Fruit fly (Drosophila melanogaster) whole organism, embryonic: ENCODE results near the gene miple2.
A peak's percentile ranks its signal among the peaks of the same experiment; 100 is the strongest.

Experiments
- CG11560 ChIP-seq: fragments of 200-800 bp; sonication (Bioruptor generic); IDR thresholded peaks from 3 replicates; pipeline ENCODE4 v1.3.6; 2022; ENCODE audit warnings: missing biosample characterization, missing genetic modification characterization
- CG11696 ChIP-seq: fragments of 200-800 bp; sonication (Bioruptor generic); IDR thresholded peaks from 2 replicates; pipeline ENCODE4 v1.3.6; 2022; ENCODE audit warnings: missing biosample characterization, missing genetic modification characterization
- CG1792 ChIP-seq: fragments of 200-800 bp; sonication (Bioruptor generic); optimal IDR thresholded peaks from 2 replicates; lab custom pipeline; 2016; ENCODE audit warnings: missing biosample characterization, missing genetic modification characterization
- CG18011 ChIP-seq: fragments of 200-800 bp; sonication (Bioruptor generic); optimal IDR thresholded peaks from 2 replicates; lab custom pipeline; 2017; ENCODE audit warnings: missing biosample characterization, missing genetic modification characterization, mild to moderate bottlenecking, moderate library complexity, missing genotype
- CG33213 ChIP-seq: fragments of 200-800 bp; sonication (Bioruptor generic); optimal IDR thresholded peaks from 3 replicates; lab custom pipeline; 2016; ENCODE audit warnings: missing biosample characterization, missing genetic modification characterization
- CG3726 ChIP-seq: fragments of 200-800 bp; sonication (Bioruptor generic); IDR thresholded peaks from 3 replicates; pipeline ENCODE4, ENCODE4 v1.3.6; 2022; ENCODE audit warnings: missing biosample characterization, missing genetic modification characterization
- CG3995 ChIP-seq: fragments of 200-800 bp; sonication (Bioruptor generic); optimal IDR thresholded peaks from 3 replicates; lab custom pipeline; 2016; ENCODE audit warnings: missing biosample characterization, missing genetic modification characterization
- CG6272 ChIP-seq: fragments of 200-800 bp; sonication (Bioruptor generic); IDR thresholded peaks from 2 replicates; pipeline ENCODE4 v1.3.6; 2022; ENCODE audit warnings: missing biosample characterization, missing genetic modification characterization
- CG8478 ChIP-seq: fragments of >200 bp; optimal IDR thresholded peaks from 2 replicates; lab custom pipeline; 2018
- Dbx ChIP-seq: fragments of 200-800 bp; sonication (Bioruptor generic); IDR thresholded peaks from 3 replicates; pipeline ENCODE4 v1.3.6; 2022; ENCODE audit warnings: missing biosample characterization, missing genetic modification characterization
- Dek ChIP-seq: fragments of 200-800 bp; sonication (Bioruptor generic); optimal IDR thresholded peaks from 3 replicates; lab custom pipeline; 2019; ENCODE audit warnings: missing biosample characterization, mild to moderate bottlenecking, missing genetic modification characterization, moderate library complexity
- Elba2 ChIP-seq: fragments of 200-800 bp; sonication (Bioruptor generic); optimal IDR thresholded peaks from 3 replicates; lab custom pipeline; 2016; ENCODE audit warnings: missing biosample characterization, missing genetic modification characterization
- GATAe ChIP-seq: fragments of 200-800 bp; sonication (Bioruptor generic); conservative IDR thresholded peaks from 2 replicates; pipeline ENCODE4 v1.3.6; 2022; ENCODE audit warnings: missing biosample characterization, missing genetic modification characterization
- Hr51 ChIP-seq, 2 experiments: fragments of 200-800 bp; sonication (Bioruptor generic); optimal IDR thresholded peaks; 2 replicates in 1 of 2; 3 replicates in 1 of 2; lab custom pipeline; 2016 to 2018; ENCODE audit warnings: missing biosample characterization in 2 of 2, missing genetic modification characterization in 2 of 2, mild to moderate bottlenecking in 1 of 2, moderate library complexity in 1 of 2
- Mes4 ChIP-seq: fragments of 200-800 bp; sonication (Bioruptor generic); optimal IDR thresholded peaks from 2 replicates; lab custom pipeline; 2016; ENCODE audit warnings: missing biosample characterization, missing genetic modification characterization
- NC2α ChIP-seq: fragments of 200-800 bp; sonication (Bioruptor generic); optimal IDR thresholded peaks from 2 replicates; lab custom pipeline; 2016; ENCODE audit warnings: missing biosample characterization, missing genetic modification characterization
- Vsx1 ChIP-seq: fragments of 200-800 bp; sonication (Bioruptor generic); optimal IDR thresholded peaks from 2 replicates; lab custom pipeline; 2017; ENCODE audit warnings: missing biosample characterization, mild to moderate bottlenecking, missing genetic modification characterization, missing genetic modification reagents
- cas ChIP-seq: fragments of 200-800 bp; sonication (Bioruptor generic); IDR thresholded peaks from 2 replicates; pipeline ENCODE4 v1.3.6; 2022; ENCODE audit warnings: missing biosample characterization, missing genetic modification characterization
- danr ChIP-seq: fragments of 200-800 bp; sonication (Bioruptor generic); IDR thresholded peaks from 2 replicates; pipeline ENCODE4 v1.3.6; 2022; ENCODE audit warnings: missing biosample characterization, missing genetic modification characterization
- ftz-f1 ChIP-seq: fragments of 200-800 bp; sonication (Bioruptor generic); optimal IDR thresholded peaks from 2 replicates; lab custom pipeline; 2016; ENCODE audit warnings: missing biosample characterization, missing genetic modification characterization
- lola ChIP-seq, 3 experiments: fragments of >200 bp in 2 of 3; fragments of 200-800 bp in 1 of 3; sonication (Bioruptor generic) in 1 of 3; optimal IDR thresholded peaks; 2 replicates each; lab custom pipeline; 2017 to 2019; ENCODE audit warnings: missing biosample characterization in 3 of 3, missing genetic modification characterization in 3 of 3, mild to moderate bottlenecking in 1 of 3, moderate library complexity in 1 of 3
- mam ChIP-seq: fragments of 200-800 bp; sonication (Bioruptor generic); optimal IDR thresholded peaks from 3 replicates; lab custom pipeline; 2016; ENCODE audit warnings: missing biosample characterization, missing genetic modification characterization
- odd ChIP-seq: fragments of 200-800 bp; sonication (Bioruptor generic); optimal IDR thresholded peaks from 2 replicates; lab custom pipeline; 2017; ENCODE audit warnings: missing biosample characterization, mild to moderate bottlenecking, missing genetic modification characterization
- slbo ChIP-seq: fragments of 200-800 bp; sonication (Bioruptor generic); IDR thresholded peaks from 2 replicates; pipeline ENCODE4 v1.3.6; 2022; ENCODE audit warnings: missing biosample characterization, missing genetic modification characterization
- z ChIP-seq: fragments of 200-800 bp; sonication (Bioruptor generic); IDR thresholded peaks from 3 replicates; pipeline ENCODE4 v1.3.6; 2022; ENCODE audit warnings: missing biosample characterization, missing genetic modification characterization
- zfh2 ChIP-seq: fragments of 200-800 bp; sonication (Bioruptor generic); optimal IDR thresholded peaks from 2 replicates; lab custom pipeline; 2016; ENCODE audit warnings: missing biosample characterization, missing genetic modification characterization

miple2 gene

dm6 chr3L:324486-324885 lies 53.5 kb downstream of the miple2 start, which contains the start of gene CG32344 (continued):
- TF ChIP-seq ftz-f1 (GFP tag; lab: Kevin White, UChicago) = no peak
- no peak for TF ChIP-seq slbo (GFP tag; lab: Robert Waterston, UW)
- TF ChIP-seq CG8478 (lab: Kevin White, UChicago) = no peak
- TF ChIP-seq Dek = no peak
- no peak for TF ChIP-seq cas (GFP tag; lab: Robert Waterston, UW)
- TF ChIP-seq CG18011 (GFP tag; lab: Kevin White, UChicago) = no peak
- no peak for TF ChIP-seq z
- no peak for TF ChIP-seq zfh2 (GFP tag; lab: Kevin White, UChicago)
- TF ChIP-seq Elba2 (GFP tag; lab: Kevin White, UChicago) = no peak
- no peak for TF ChIP-seq Mes4 (GFP tag; lab: Kevin White, UChicago)
- no peak for TF ChIP-seq odd
- TF ChIP-seq CG33213 (GFP tag; lab: Kevin White, UChicago) = no peak
- no peak for TF ChIP-seq CG1792
- no peak for TF ChIP-seq CG3995 (GFP tag; lab: Kevin White, UChicago)
- no peak for TF ChIP-seq CG11560
- TF ChIP-seq CG11696 (GFP tag; lab: Robert Waterston, UW) = no peak
- no peak for TF ChIP-seq danr (GFP tag; lab: Robert Waterston, UW)
- TF ChIP-seq lola (GFP tag; optimal IDR thresholded peaks at IDR 0.05; lab: Kevin White, UChicago) = no peak
- no peak for TF ChIP-seq GATAe
- TF ChIP-seq NC2α (GFP tag; lab: Kevin White, UChicago) = no peak
- no peak for TF ChIP-seq Hr51 (GFP tag; optimal IDR thresholded peaks at IDR 0.05; lab: Kevin White, UChicago)
- peak; percentile 17 for TF ChIP-seq mam
- TF ChIP-seq Dbx (GFP tag; lab: Robert Waterston, UW) = no peak
- TF ChIP-seq CG6272 (GFP tag; lab: Robert Waterston, UW) = no peak
- no peak for TF ChIP-seq Vsx1
- TF ChIP-seq CG3726 (GFP tag; lab: Robert Waterston, UW) = no peak
